Worm (Caenorhabditis elegans) whole organism, early embryonic: ENCODE measurements around the gene wdfy-2.

Source experiments
- B0310.2 ChIP-seq: sonication (generic microtip); optimal IDR thresholded peaks from 2 replicates; lab custom pipeline; 2016; ENCODE audit warnings: mild to moderate bottlenecking, missing genetic modification characterization, missing compliant biosample characterization
- F13C5.2 ChIP-seq: sonication (generic microtip); optimal IDR thresholded peaks from 2 replicates; lab custom pipeline; 2017; ENCODE audit warnings: mild to moderate bottlenecking, missing genetic modification characterization, inconsistent platforms, missing compliant biosample characterization
- aly-1 ChIP-seq: sonication (generic microtip); optimal IDR thresholded peaks from 2 replicates; lab custom pipeline; 2016; ENCODE audit warnings: missing genetic modification characterization, missing compliant biosample characterization
- ama-1 ChIP-seq: fragments of 150-350 bp; optimal IDR thresholded peaks from 2 replicates; lab custom pipeline; 2014
- ceh-13 ChIP-seq: fragments of 200-800 bp; sonication (Bioruptor generic); optimal IDR thresholded peaks from 2 replicates; lab custom pipeline; 2018; ENCODE audit warnings: mild to moderate bottlenecking, missing genetic modification characterization, missing compliant biosample characterization
- ceh-36 ChIP-seq: sonication (generic microtip); optimal IDR thresholded peaks from 2 replicates; lab custom pipeline; 2016; ENCODE audit warnings: missing genetic modification characterization, inconsistent platforms, missing compliant biosample characterization
- ets-7 ChIP-seq: sonication (generic microtip); optimal IDR thresholded peaks from 2 replicates; lab custom pipeline; 2016; ENCODE audit warnings: missing genotype, missing genetic modification characterization, missing compliant biosample characterization
- flt-1 ChIP-seq: fragments of 200-800 bp; sonication (Bioruptor generic); IDR thresholded peaks from 2 replicates; pipeline ENCODE4 v1.3.6; 2022; ENCODE audit warnings: missing genetic modification characterization, missing compliant biosample characterization
- hmbx-1 ChIP-seq: sonication (generic microtip); optimal IDR thresholded peaks from 2 replicates; lab custom pipeline; 2016; ENCODE audit warnings: mild to moderate bottlenecking, missing genetic modification characterization, missing compliant biosample characterization
- hmg-4 ChIP-seq: fragments of 200-800 bp; sonication (Bioruptor generic); optimal IDR thresholded peaks from 2 replicates; lab custom pipeline; 2018; ENCODE audit warnings: mild to moderate bottlenecking, missing genetic modification characterization, missing compliant biosample characterization
- hnd-1 ChIP-seq: sonication (generic microtip); optimal IDR thresholded peaks from 2 replicates; lab custom pipeline; 2016; ENCODE audit warnings: missing genetic modification characterization, missing compliant biosample characterization
- pes-1 ChIP-seq: fragments of 200-800 bp; sonication (Bioruptor generic); IDR thresholded peaks from 2 replicates; pipeline ENCODE4 v1.3.6; 2022; ENCODE audit warnings: missing genetic modification reagents, missing genetic modification characterization, missing compliant biosample characterization
- scrt-1 ChIP-seq: fragments of 200-800 bp; sonication (Bioruptor generic); IDR thresholded peaks from 2 replicates; pipeline ENCODE4 v1.3.6; 2022; ENCODE audit warnings: missing genetic modification characterization, missing compliant biosample characterization
- sea-1 ChIP-seq: fragments of 200-800 bp; sonication (Bioruptor generic); conservative IDR thresholded peaks from 2 replicates; pipeline ENCODE4 v1.3.6; 2022; ENCODE audit warnings: missing genetic modification characterization, missing compliant biosample characterization
- tbx-11 ChIP-seq: fragments of 200-800 bp; sonication (Bioruptor generic); IDR thresholded peaks from 2 replicates; pipeline ENCODE4 v1.3.6; 2022; ENCODE audit warnings: missing genetic modification characterization, missing compliant biosample characterization
- tra-4 ChIP-seq: sonication (generic microtip); optimal IDR thresholded peaks from 2 replicates; lab custom pipeline; 2017; ENCODE audit warnings: missing genetic modification characterization, missing compliant biosample characterization

The wdfy-2 gene

ce11 chrII:9352669-9353068, 33.0 kb downstream of the wdfy-2 start, which contains the start of the genes sdhb-1 and cup-15:
sdhb-1 (minus strand) TSS chrII:9352731.
cup-15 (plus strand) TSS chrII:9353000.
- TF ChIP-seq hmbx-1 (tag; lab: Kevin White, UChicago): no peak
- no peak for TF ChIP-seq ceh-13
- no peak for TF ChIP-seq scrt-1 (GFP tag; lab: Robert Waterston, UW)

- TF ChIP-seq ets-7 (tag; lab: Kevin White, UChicago): no peak
- TF ChIP-seq aly-1: no peak
- TF ChIP-seq pes-1 (GFP tag; lab: Robert Waterston, UW): no peak
- no peak for TF ChIP-seq tra-4 (tag; lab: Kevin White, UChicago)
- TF ChIP-seq sea-1 (GFP tag; lab: Robert Waterston, UW): no peak
- TF ChIP-seq hnd-1 (tag; lab: Kevin White, UChicago): no peak
- peak; percentile 49 for TF ChIP-seq hmg-4
Observed at ce11 chrII:9356723-9357122, 37.1 kb downstream of the wdfy-2 start.

- TF ChIP-seq flt-1 (GFP tag; lab: Robert Waterston, UW) (no peak), B0310.2 (tag; lab: Kevin White, UChicago) (no peak), sea-1 (GFP tag; lab: Robert Waterston, UW) (no peak), hmbx-1 (tag; lab: Kevin White, UChicago) (no peak), tra-4 (tag; lab: Kevin White, UChicago) (no peak), ceh-13 (no peak), hmg-4 (no peak), aly-1 (no peak), scrt-1 (GFP tag; lab: Robert Waterston, UW) (no peak), ama-1 (lab: Kevin White, UChicago) (no peak)
Observed at ce11 chrII:9358230-9358629, 38.6 kb downstream of the wdfy-2 start, which contains the start of gene mel-11. mel-11 (plus strand) TSS chrII:9358530.

- no peak for TF ChIP-seq pes-1 (GFP tag; lab: Robert Waterston, UW)
- TF ChIP-seq flt-1 (GFP tag; lab: Robert Waterston, UW): no peak
- no peak for TF ChIP-seq hnd-1 (tag; lab: Kevin White, UChicago)
- no peak for TF ChIP-seq hmg-4
- no peak for TF ChIP-seq ceh-36 (tag; lab: Kevin White, UChicago)
- TF ChIP-seq F13C5.2 (tag; lab: Kevin White, UChicago): no peak
- TF ChIP-seq tra-4 (tag; lab: Kevin White, UChicago): no peak
- no peak for TF ChIP-seq scrt-1 (GFP tag; lab: Robert Waterston, UW)
- no peak for TF ChIP-seq ceh-13
Observed at ce11 chrII:9362249-9362648, 42.6 kb downstream of the wdfy-2 start.

ce11 chrII:9369394-9369793, 49.7 kb downstream of the wdfy-2 start:
- TF ChIP-seq tbx-11 (GFP tag; lab: Robert Waterston, UW) (no peak), pes-1 (GFP tag; lab: Robert Waterston, UW) (no peak), aly-1 (no peak), hnd-1 (tag; lab: Kevin White, UChicago) (no peak)
